Fruit fly (Drosophila melanogaster) whole organism, prepupa: ENCODE data around the gene CG42597.

Experiments
- CG11762 ChIP-seq: fragments of 200-800 bp; sonication (Bioruptor generic); optimal IDR thresholded peaks from 3 replicates; lab custom pipeline; 2016; ENCODE audit warnings: missing biosample characterization, missing genetic modification characterization; ENCODE audit not compliant: insufficient read depth
- CG34406 ChIP-seq: fragments of 200-800 bp; sonication (Bioruptor generic); optimal IDR thresholded peaks from 3 replicates; lab custom pipeline; 2016; ENCODE audit warnings: missing biosample characterization, missing genetic modification characterization
- CG6276 ChIP-seq: fragments of 200-800 bp; sonication (Bioruptor generic); optimal IDR thresholded peaks from 2 replicates; lab custom pipeline; 2017; ENCODE audit warnings: missing biosample characterization, mild to moderate bottlenecking, missing genetic modification characterization
- CG8632 ChIP-seq: fragments of 200-800 bp; sonication (Bioruptor generic); optimal IDR thresholded peaks from 3 replicates; lab custom pipeline; 2016; ENCODE audit warnings: missing biosample characterization, missing genetic modification characterization
- Eip75B ChIP-seq: fragments of 200-800 bp; sonication (Bioruptor generic); optimal IDR thresholded peaks from 3 replicates; lab custom pipeline; 2016; ENCODE audit warnings: missing biosample characterization, missing genetic modification characterization
- Eip93F ChIP-seq: fragments of 200-800 bp; sonication (Bioruptor generic); optimal IDR thresholded peaks from 2 replicates; lab custom pipeline; 2016; ENCODE audit warnings: missing biosample characterization, mild to moderate bottlenecking, missing genetic modification characterization
- Hr38 ChIP-seq: sonication (Bioruptor generic); optimal IDR thresholded peaks from 2 replicates; lab custom pipeline; 2016; ENCODE audit warnings: missing biosample characterization, missing genetic modification characterization
- Hr4 ChIP-seq: fragments of 200-800 bp; sonication (Bioruptor generic); optimal IDR thresholded peaks from 3 replicates; lab custom pipeline; 2016; ENCODE audit warnings: missing biosample characterization, missing genetic modification characterization
- Lpt ChIP-seq: fragments of 200-800 bp; sonication (Bioruptor generic); optimal IDR thresholded peaks from 3 replicates; lab custom pipeline; 2016; ENCODE audit warnings: missing biosample characterization, missing genetic modification characterization
- OdsH ChIP-seq: fragments of 200-800 bp; sonication (Bioruptor generic); optimal IDR thresholded peaks from 3 replicates; lab custom pipeline; 2016; ENCODE audit warnings: missing biosample characterization, missing genetic modification characterization
- Sox14 ChIP-seq: fragments of 200-800 bp; sonication (Bioruptor generic); optimal IDR thresholded peaks from 3 replicates; lab custom pipeline; 2016; ENCODE audit warnings: missing biosample characterization, missing genetic modification characterization
- Sox15 ChIP-seq: fragments of 200-800 bp; sonication (Bioruptor generic); optimal IDR thresholded peaks from 3 replicates; lab custom pipeline; 2016; ENCODE audit warnings: missing biosample characterization, missing genetic modification characterization
- achi ChIP-seq: fragments of 200-800 bp; sonication (Bioruptor generic); optimal IDR thresholded peaks from 3 replicates; lab custom pipeline; 2016; ENCODE audit warnings: missing biosample characterization, missing genetic modification characterization
- esn ChIP-seq: fragments of 200-800 bp; sonication (Bioruptor generic); optimal IDR thresholded peaks from 2 replicates; lab custom pipeline; 2016; ENCODE audit warnings: missing biosample characterization, mild to moderate bottlenecking, missing genetic modification characterization, moderate library complexity
- fd59A ChIP-seq: fragments of 200-800 bp; sonication (Bioruptor generic); optimal IDR thresholded peaks from 2 replicates; lab custom pipeline; 2017; ENCODE audit warnings: missing biosample characterization, mild to moderate bottlenecking, missing genetic modification characterization, missing genetic modification reagents
- fd85E ChIP-seq: fragments of 200-800 bp; sonication (Bioruptor generic); optimal IDR thresholded peaks from 3 replicates; lab custom pipeline; 2016; ENCODE audit warnings: missing biosample characterization, missing genetic modification characterization
- lz ChIP-seq: fragments of 200-800 bp; sonication (Bioruptor generic); optimal IDR thresholded peaks from 3 replicates; lab custom pipeline; 2016; ENCODE audit warnings: missing biosample characterization, missing genetic modification characterization
- spab ChIP-seq: fragments of 200-800 bp; sonication (Bioruptor generic); optimal IDR thresholded peaks from 2 replicates; lab custom pipeline; 2017; ENCODE audit warnings: missing biosample characterization, mild to moderate bottlenecking, missing genetic modification characterization, missing genetic modification reagents

The CG42597 gene

DNA sequence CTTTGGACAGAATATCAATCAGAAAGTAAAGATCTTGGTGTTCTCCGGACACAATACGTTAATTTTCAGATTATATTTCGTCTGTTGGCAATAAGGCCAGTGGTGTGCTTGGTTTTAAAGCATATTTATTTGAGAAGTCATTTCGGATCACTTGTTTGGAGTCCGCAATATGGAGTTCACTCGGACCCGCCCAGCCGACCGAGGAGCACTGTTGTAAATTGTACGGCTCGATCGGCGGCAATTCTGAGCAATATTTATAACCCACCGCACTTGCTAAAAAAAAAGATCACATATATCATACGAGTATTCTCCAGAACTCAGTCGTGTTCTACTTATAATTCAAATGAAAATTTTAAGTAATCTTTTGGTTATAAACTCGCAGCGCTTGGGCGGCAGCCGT lies 50.3 kb downstream of the CG42597 start, which contains the start of gene CG31693:
TSS of gene CG31693 (plus strand) at position 301 of the 400 bp plus-strand sequence.
- no peak for TF ChIP-seq spab (GFP tag; lab: Kevin White, UChicago)
- no peak for TF ChIP-seq Eip93F
- no peak for TF ChIP-seq Hr38
- TF ChIP-seq fd59A, result no peak
- TF ChIP-seq CG8632 (GFP tag; lab: Kevin White, UChicago), result no peak
- TF ChIP-seq Sox15 (GFP tag; lab: Kevin White, UChicago), result no peak
- TF ChIP-seq CG11762 (GFP tag; lab: Kevin White, UChicago), result no peak
- no peak for TF ChIP-seq fd85E
- TF ChIP-seq OdsH (GFP tag; lab: Kevin White, UChicago), result no peak
- no peak for TF ChIP-seq lz
- TF ChIP-seq achi (GFP tag; lab: Kevin White, UChicago), result no peak
- TF ChIP-seq CG34406, result no peak
- TF ChIP-seq Hr4 (GFP tag; lab: Kevin White, UChicago), result no peak
- TF ChIP-seq CG6276 (GFP tag; lab: Kevin White, UChicago), result no peak
- no peak for TF ChIP-seq esn (GFP tag; lab: Kevin White, UChicago)
- TF ChIP-seq Lpt, result no peak
- no peak for TF ChIP-seq Eip75B (GFP tag; lab: Kevin White, UChicago)
- TF ChIP-seq Sox14 (GFP tag; lab: Kevin White, UChicago), result no peak
